Fruit fly (Drosophila melanogaster) whole organism, wandering third instar larva: ENCODE measurements around the gene CG33124.

Experiments
- Abd-B ChIP-seq: fragments of >200 bp; optimal IDR thresholded peaks from 2 replicates; lab custom pipeline; 2017; ENCODE audit warnings: missing biosample characterization, missing genetic modification characterization
- HLH106 ChIP-seq: fragments of 200-800 bp; optimal IDR thresholded peaks from 3 replicates; lab custom pipeline; 2019; ENCODE audit warnings: missing biosample characterization, mild to moderate bottlenecking, missing genetic modification characterization, moderate library complexity
- Mio ChIP-seq: sonication (Bioruptor generic); optimal IDR thresholded peaks from 2 replicates; lab custom pipeline; 2016; ENCODE audit warnings: missing biosample characterization, missing genetic modification characterization
- Myc ChIP-seq: fragments of >200 bp; optimal IDR thresholded peaks from 2 replicates; lab custom pipeline; 2017
- Rel ChIP-seq, 2 experiments: fragments of 200-800 bp; sonication (Bioruptor generic) in 1 of 2; optimal IDR thresholded peaks; 2 replicates in 1 of 2; 3 replicates in 1 of 2; lab custom pipeline; 2016 to 2019; ENCODE audit warnings: mild to moderate bottlenecking in 2 of 2, missing biosample characterization in 2 of 2, missing genetic modification characterization in 2 of 2, moderate library complexity in 1 of 2
- Sp1 ChIP-seq: fragments of 200-800 bp; sonication (Bioruptor generic); optimal IDR thresholded peaks from 3 replicates; lab custom pipeline; 2019; ENCODE audit warnings: missing biosample characterization, mild to moderate bottlenecking, missing genetic modification characterization, moderate library complexity
- h ChIP-seq: fragments of 200-800 bp; sonication (Bioruptor generic); optimal IDR thresholded peaks from 3 replicates; lab custom pipeline; 2016; ENCODE audit warnings: missing biosample characterization, mild to moderate bottlenecking, missing genetic modification characterization
- sv ChIP-seq: fragments of 200-800 bp; sonication (Bioruptor generic); optimal IDR thresholded peaks from 3 replicates; lab custom pipeline; 2016; ENCODE audit warnings: missing biosample characterization, missing genetic modification characterization
- tai ChIP-seq: sonication (Bioruptor generic); optimal IDR thresholded peaks from 2 replicates; lab custom pipeline; 2016; ENCODE audit warnings: missing biosample characterization, missing genetic modification characterization
- usp ChIP-seq: fragments of >200 bp; optimal IDR thresholded peaks from 2 replicates; lab custom pipeline; 2017; ENCODE audit warnings: missing biosample characterization, missing genetic modification characterization
- woc ChIP-seq: sonication (Bioruptor generic); optimal IDR thresholded peaks from 2 replicates; lab custom pipeline; 2016; ENCODE audit warnings: missing biosample characterization, mild to moderate bottlenecking, missing genetic modification characterization

DNA sequence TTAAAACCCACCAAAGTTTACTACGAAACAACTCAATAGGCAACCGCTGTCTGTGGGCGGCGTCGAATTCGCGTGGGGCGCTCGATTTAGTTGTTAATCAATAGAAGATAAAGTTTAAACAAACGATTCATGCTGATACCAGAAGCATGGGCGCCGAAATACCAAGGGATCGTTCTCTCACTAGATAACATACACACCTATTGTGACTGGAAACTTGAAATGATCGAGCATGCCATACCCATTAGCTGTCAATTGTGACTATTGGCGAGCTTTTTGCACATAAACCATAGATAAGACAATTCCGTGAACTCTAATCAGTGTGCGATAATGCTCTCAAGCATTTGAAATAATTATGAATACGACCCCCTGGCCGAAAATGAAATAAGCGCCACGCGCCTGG is 29.5 kb downstream of the CG33124 start:
- TF ChIP-seq woc (GFP tag; lab: Kevin White, UChicago) (no peak), tai (GFP tag; lab: Kevin White, UChicago) (no peak), usp (GFP tag; lab: Kevin White, UChicago) (no peak), sv (GFP tag; lab: Kevin White, UChicago) (peak; percentile 37), HLH106 (tag; lab: Kevin White, UChicago) (no peak), Mio (GFP tag; lab: Kevin White, UChicago) (no peak), Rel (GFP tag; optimal IDR thresholded peaks at IDR 0.05; lab: Kevin White, UChicago) (no peak), Rel (tag; optimal IDR thresholded peaks at IDR 0.05; lab: Kevin White, UChicago) (no peak), h (GFP tag; lab: Kevin White, UChicago) (peak; percentile 30), Myc (lab: Kevin White, UChicago) (no peak), Sp1 (no peak), Abd-B (no peak)
